Worm (Caenorhabditis elegans): ENCODE measurements around the gene drr-2.

The drr-2 gene

DNA sequence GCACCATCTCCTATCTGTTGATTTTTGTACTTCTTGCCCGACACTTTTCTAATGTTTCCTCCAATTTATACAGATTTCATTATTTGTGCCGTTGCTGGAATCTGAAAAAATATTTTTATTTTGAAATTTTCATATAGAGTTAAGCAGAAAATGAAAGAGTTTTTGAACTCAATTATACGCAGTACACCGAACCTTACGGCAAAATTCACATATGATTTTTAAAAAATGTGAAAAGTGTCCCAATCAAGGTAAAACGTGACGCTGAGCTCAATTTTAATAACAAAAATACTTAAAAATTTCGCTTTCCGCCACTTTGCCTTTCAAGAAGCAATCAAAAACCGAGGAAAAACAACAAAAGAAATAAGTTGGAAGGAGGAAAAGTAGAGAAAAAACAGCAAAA lies 12.7 kb downstream of the drr-2 start, which contains the start of gene arrd-17:
arrd-17 (minus strand) TSS at position 101 of the 400 bp plus-strand sequence.
- no peak for TF ChIP-seq aly-2 (tag; optimal IDR thresholded peaks at IDR 0.05)
- no peak for TF ChIP-seq mdl-1 (tag; optimal IDR thresholded peaks at IDR 0.05)
- no peak for TF ChIP-seq crh-2 (tag; optimal IDR thresholded peaks at IDR 0.05)
- no peak for TF ChIP-seq egl-27 (tag; optimal IDR thresholded peaks at IDR 0.05)
- TF ChIP-seq skn-1 (tag; optimal IDR thresholded peaks at IDR 0.05), result no peak
- no peak for TF ChIP-seq nhr-25 (tag; optimal IDR thresholded peaks at IDR 0.05)

DNA sequence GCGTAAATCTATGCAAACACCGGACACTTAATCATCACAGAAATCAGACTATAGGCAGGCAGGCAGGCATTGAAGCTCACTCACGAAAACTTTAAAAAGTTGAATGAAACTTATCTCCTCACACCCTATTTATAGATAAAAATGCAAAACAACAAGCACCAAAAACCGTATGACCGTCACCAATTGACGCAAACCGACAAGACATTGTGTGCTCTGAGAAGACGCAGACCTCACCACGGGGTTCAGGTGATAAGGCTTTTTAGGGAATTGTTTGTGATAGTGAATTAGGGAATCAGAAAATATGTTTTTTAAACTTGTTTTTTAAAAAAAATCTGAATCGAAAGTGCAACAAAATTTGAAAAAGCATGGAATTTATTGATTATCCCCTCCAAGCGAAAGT lies 16.7 kb downstream of the drr-2 start, which contains the start of gene T12D8.5:
T12D8.5 (minus strand) TSS at position 95 of the 400 bp plus-strand sequence.
- TF ChIP-seq fos-1 (tag; optimal IDR thresholded peaks at IDR 0.05), result peak; percentile 62
- TF ChIP-seq mbf-1 (tag; optimal IDR thresholded peaks at IDR 0.05), result no peak
- no peak for TF ChIP-seq lin-39 (tag; optimal IDR thresholded peaks at IDR 0.05)
- TF ChIP-seq sma-9 (GFP tag; optimal IDR thresholded peaks at IDR 0.05), result peak; percentile 34
- TF ChIP-seq sma-9 (tag; optimal IDR thresholded peaks at IDR 0.05), result no peak
- TF ChIP-seq elt-1 (tag; optimal IDR thresholded peaks at IDR 0.05), result no peak
- TF ChIP-seq snpc-4 (tag; optimal IDR thresholded peaks at IDR 0.05), result no peak
- TF ChIP-seq gmeb-1 (tag; optimal IDR thresholded peaks at IDR 0.05), result peak; percentile 39
- no peak for TF ChIP-seq sma-3 (GFP tag; optimal IDR thresholded peaks at IDR 0.05)
- TF ChIP-seq F13H6.1 (tag; optimal IDR thresholded peaks at IDR 0.05), result peak; percentile 22
- TF ChIP-seq nhr-6 (tag; optimal IDR thresholded peaks at IDR 0.05), result no peak
- peak; percentile 67 for TF ChIP-seq crh-2 (tag; optimal IDR thresholded peaks at IDR 0.05)

DNA sequence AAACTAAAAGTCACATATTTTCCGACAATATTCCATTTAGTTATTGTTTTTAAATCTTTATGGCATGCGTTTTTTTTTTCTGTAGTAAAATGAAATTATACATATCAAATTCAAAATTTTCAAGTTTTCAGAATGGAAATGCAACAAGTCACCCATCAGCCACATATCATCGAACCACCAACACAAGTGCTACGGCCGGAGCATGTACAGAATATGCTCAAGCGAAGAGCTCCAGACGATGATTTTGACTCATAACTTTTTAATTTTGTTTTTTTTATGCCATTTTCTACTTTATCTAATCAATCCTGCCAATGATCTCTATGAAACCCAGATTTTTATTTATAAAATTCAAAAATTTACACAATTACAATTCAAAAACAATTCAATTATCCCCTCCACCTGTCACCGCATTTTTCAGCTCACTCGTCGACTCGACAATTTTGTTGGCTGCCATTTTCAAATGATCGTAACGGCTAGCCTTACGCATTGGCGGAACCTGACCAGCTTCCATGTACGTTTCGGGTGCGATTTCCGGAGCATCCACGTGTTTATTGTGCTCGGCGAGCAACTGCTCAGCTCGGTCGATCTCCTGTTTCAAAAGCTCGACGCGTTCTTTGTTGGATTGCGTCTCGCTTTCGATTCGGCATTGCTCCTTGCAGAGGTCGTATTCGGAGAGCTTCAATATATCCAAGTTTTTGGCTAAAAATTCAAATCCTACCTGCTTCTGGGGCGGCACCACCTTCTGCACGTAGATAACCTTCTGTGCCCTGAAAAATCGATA lies 17.5 kb downstream of the drr-2 start:
- TF ChIP-seq ztf-1 (GFP tag; conservative IDR thresholded peaks at IDR 0.05), result no peak
- TF ChIP-seq nhr-6 (tag; optimal IDR thresholded peaks at IDR 0.05), result no peak
- peak; percentile 26 for TF ChIP-seq lin-13 (GFP tag; optimal IDR thresholded peaks at IDR 0.05)

DNA sequence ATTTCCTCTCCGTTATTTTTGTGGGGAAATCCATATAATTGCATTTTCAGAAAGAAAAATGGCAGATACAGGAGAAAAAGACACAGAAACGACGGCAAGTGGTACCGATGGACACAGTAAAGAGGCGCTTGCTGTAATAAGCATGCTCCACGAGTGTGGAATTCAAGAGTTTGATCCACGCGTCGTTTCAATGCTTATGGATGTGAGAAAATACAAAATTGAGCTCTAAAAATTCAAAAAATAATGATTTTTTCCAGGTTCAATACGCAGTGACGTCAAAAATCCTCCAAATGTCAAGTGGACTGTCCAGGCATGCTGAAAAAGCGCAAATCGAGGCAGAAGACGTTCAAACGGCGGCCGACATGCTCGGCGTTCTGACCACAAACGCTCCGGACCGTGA lies 19.1 kb downstream of the drr-2 start, which contains the start of gene taf-9:
taf-9 (plus strand) TSS at position 51 of the 400 bp plus-strand sequence.
- TF ChIP-seq nhr-11 (tag; optimal IDR thresholded peaks at IDR 0.05) (no peak), peb-1 (tag; optimal IDR thresholded peaks at IDR 0.05) (no peak), zag-1 (tag; optimal IDR thresholded peaks at IDR 0.05) (no peak), egl-27 (tag; optimal IDR thresholded peaks at IDR 0.05) (no peak), nhr-21 (tag; optimal IDR thresholded peaks at IDR 0.05) (no peak), mbf-1 (tag; optimal IDR thresholded peaks at IDR 0.05) (no peak), ztf-11 (tag; optimal IDR thresholded peaks at IDR 0.05) (no peak), lsy-2 (tag; optimal IDR thresholded peaks at IDR 0.05) (no peak), nhr-77 (tag; optimal IDR thresholded peaks at IDR 0.05) (no peak), elt-3 (tag; optimal IDR thresholded peaks at IDR 0.05) (no peak), fos-1 (tag; optimal IDR thresholded peaks at IDR 0.05) (no peak), ztf-1 (GFP tag; conservative IDR thresholded peaks at IDR 0.05) (no peak), F13H6.1 (tag; optimal IDR thresholded peaks at IDR 0.05) (no peak), lin-13 (GFP tag; optimal IDR thresholded peaks at IDR 0.05) (no peak), crh-2 (tag; optimal IDR thresholded peaks at IDR 0.05) (no peak), sem-4 (tag; optimal IDR thresholded peaks at IDR 0.05) (no peak)

DNA sequence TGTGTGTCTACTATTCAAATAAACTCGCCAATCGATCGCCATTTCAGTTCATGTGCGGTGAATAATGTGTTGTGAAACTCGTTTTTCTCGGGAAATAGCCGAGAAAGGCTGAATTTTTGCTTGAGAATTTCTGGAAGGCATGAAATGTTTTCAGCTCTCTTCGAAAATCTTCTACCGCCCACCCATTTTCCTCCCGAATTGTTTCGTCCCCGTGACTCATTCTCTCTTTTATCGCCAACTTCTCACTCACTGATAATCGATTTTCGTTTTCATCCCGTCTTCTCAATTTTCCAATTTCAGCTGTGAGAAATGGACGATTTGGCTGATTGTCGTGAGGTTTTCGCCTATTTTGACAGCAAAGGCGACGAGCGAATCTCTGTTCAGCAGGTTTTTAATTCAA lies 20.4 kb downstream of the drr-2 start, which contains the start of gene mlc-5:
mlc-5 (plus strand) TSS at position 301 of the 400 bp plus-strand sequence.
- TF ChIP-seq ZK546.5 (tag; optimal IDR thresholded peaks at IDR 0.05), result no peak

DNA sequence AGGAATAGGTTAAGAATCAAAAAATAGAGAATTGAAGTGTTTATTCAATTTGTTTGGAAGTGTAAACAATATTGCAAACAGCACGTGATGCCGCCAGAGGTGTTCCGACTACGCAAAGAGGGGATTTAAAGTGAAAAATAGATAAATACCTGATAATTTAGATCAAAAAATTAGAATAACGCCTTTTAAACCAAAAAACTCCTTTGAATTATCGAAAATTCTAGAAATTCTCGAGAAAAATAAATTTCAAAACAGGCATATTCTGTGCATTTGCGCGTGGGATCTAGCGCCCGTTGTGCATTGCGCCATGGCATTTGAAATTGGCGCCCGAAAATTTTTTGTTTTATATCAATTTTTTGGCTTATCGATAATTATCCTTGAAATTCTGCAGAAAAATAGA lies 21.1 kb downstream of the drr-2 start, which contains the start of gene hip-1:
hip-1 (minus strand) TSS at position 225 of the 400 bp plus-strand sequence.
- TF ChIP-seq nhr-11 (tag; optimal IDR thresholded peaks at IDR 0.05) (no peak), unc-55 (GFP tag; optimal IDR thresholded peaks at IDR 0.05) (peak; percentile 68), lin-11 (tag; optimal IDR thresholded peaks at IDR 0.05) (peak; percentile 2), C34F6.9 (tag; optimal IDR thresholded peaks at IDR 0.05) (peak; percentile 83), F13H6.1 (tag; optimal IDR thresholded peaks at IDR 0.05) (peak; percentile 44), sma-3 (GFP tag; optimal IDR thresholded peaks at IDR 0.05) (no peak), aly-2 (tag; optimal IDR thresholded peaks at IDR 0.05) (no peak), sma-9 (GFP tag; optimal IDR thresholded peaks at IDR 0.05) (peak; percentile 19), sma-9 (tag; optimal IDR thresholded peaks at IDR 0.05) (no peak), nhr-23 (tag; optimal IDR thresholded peaks at IDR 0.05) (no peak), lsy-2 (tag; optimal IDR thresholded peaks at IDR 0.05) (peak; percentile 18 to 69), nhr-21 (tag; optimal IDR thresholded peaks at IDR 0.05) (no peak), gmeb-1 (tag; optimal IDR thresholded peaks at IDR 0.05) (peak; percentile 65), Y55F3AM.14 (GFP tag; optimal IDR thresholded peaks at IDR 0.05) (no peak), nhr-237 (tag; optimal IDR thresholded peaks at IDR 0.05) (no peak), nhr-129 (tag; optimal IDR thresholded peaks at IDR 0.05) (no peak), snpc-4 (tag; optimal IDR thresholded peaks at IDR 0.05) (peak; percentile 35), nhr-25 (tag; optimal IDR thresholded peaks at IDR 0.05) (peak; percentile 6), lin-13 (GFP tag; optimal IDR thresholded peaks at IDR 0.05) (peak; percentile 31), crh-2 (tag; optimal IDR thresholded peaks at IDR 0.05) (peak; percentile 59)

Data from whole organism, L2 larva.